Fruit fly (Drosophila melanogaster): ENCODE data around the gene aspr.

aspr gene

DNA sequence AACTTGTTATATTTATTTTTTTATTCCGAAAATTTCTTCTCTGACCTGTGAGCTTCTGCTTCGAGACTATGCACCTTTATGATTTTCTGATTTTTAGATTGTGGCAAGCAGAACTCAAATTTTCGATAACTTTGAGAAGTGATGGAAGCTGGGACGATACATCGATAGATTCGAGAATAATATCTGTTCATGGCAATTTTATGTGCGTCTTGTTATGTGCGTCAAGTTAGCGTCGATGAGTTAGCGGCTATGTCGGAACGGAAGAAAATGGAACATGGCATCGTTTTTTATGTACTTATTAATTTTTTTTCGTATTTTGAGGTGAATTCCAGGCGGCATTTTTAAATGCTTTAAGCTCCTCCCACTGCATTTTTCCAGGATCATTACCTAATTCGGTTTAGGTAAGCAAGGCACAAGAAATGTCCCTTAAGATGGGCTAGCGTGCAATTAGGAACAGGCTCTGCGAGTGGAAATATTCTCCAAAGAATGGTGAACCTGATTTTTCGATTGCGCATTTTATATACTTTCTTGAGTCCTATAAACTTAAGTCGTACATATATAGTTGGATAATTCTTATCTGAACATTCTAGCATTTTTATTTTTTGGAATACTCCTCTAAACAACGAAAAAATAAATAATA, 18.0 kb downstream of the aspr start, which contains the start of gene Phf7 (continued):
- no peak for TF ChIP-seq lab (GFP tag; optimal IDR thresholded peaks at IDR 0.05)
- no peak for TF ChIP-seq CG4360 (GFP tag; IDR thresholded peaks at IDR 0.05)
- TF ChIP-seq CG4730 (GFP tag; IDR thresholded peaks at IDR 0.05) = no peak
- TF ChIP-seq CG13296 (GFP tag; optimal IDR thresholded peaks at IDR 0.05) = no peak
- no peak for TF ChIP-seq B-H2 (GFP tag; optimal IDR thresholded peaks at IDR 0.05)
- peak; percentile 65; the same call in 1 of the 3 replicates for TF ChIP-seq mld (GFP tag; IDR thresholded peaks at IDR 0.05; ENCODE audit: partially characterized antibody)
- TF ChIP-seq CG30431 (GFP tag; optimal IDR thresholded peaks at IDR 0.05) = no peak
- TF ChIP-seq E2f2 (GFP tag; IDR thresholded peaks at IDR 0.05) = peak; percentile 79
- TF ChIP-seq lbe (GFP tag; optimal IDR thresholded peaks at IDR 0.05) = no peak
- no peak for TF ChIP-seq Hmx (GFP tag; optimal IDR thresholded peaks at IDR 0.05)
- no peak for TF ChIP-seq CG10959 (GFP tag; IDR thresholded peaks at IDR 0.05)
- no peak for TF ChIP-seq Dbx (GFP tag; IDR thresholded peaks at IDR 0.05)
- TF ChIP-seq ham (GFP tag; IDR thresholded peaks at IDR 0.05) = no peak
- TF ChIP-seq inv (GFP tag; IDR thresholded peaks at IDR 0.05; ENCODE audit: partially characterized antibody) = peak; percentile 78
- peak; percentile 65 for TF ChIP-seq hb (GFP tag; IDR thresholded peaks at IDR 0.05; ENCODE audit: partially characterized antibody)
- TF ChIP-seq Rfx (GFP tag; IDR thresholded peaks at IDR 0.05) = peak; percentile 15; the same call in 1 of the 2 replicates
- TF ChIP-seq gcm2 (GFP tag; optimal IDR thresholded peaks at IDR 0.05) = no peak
- TF ChIP-seq Dip3 (GFP tag; optimal IDR thresholded peaks at IDR 0.05) = no peak
- TF ChIP-seq CG17829 (tag; optimal IDR thresholded peaks at IDR 0.05) = peak; percentile 14
- no peak for TF ChIP-seq CTCF (GFP tag; optimal IDR thresholded peaks at IDR 0.05)
- no peak for TF ChIP-seq sim (GFP tag; IDR thresholded peaks at IDR 0.05)
- TF ChIP-seq Mrtf (GFP tag; IDR thresholded peaks at IDR 0.05) = no peak
- peak; percentile 86 for TF ChIP-seq Bgb (GFP tag; IDR thresholded peaks at IDR 0.05; ENCODE audit: partially characterized antibody)
- TF ChIP-seq ind (GFP tag; optimal IDR thresholded peaks at IDR 0.05) = no peak
- TF ChIP-seq sd (tag; optimal IDR thresholded peaks at IDR 0.05) = no peak
- no peak for TF ChIP-seq CG1647 (GFP tag; optimal IDR thresholded peaks at IDR 0.05)
- no peak for TF ChIP-seq maf-S (GFP tag; optimal IDR thresholded peaks at IDR 0.05)
- TF ChIP-seq CG13287 (GFP tag; IDR thresholded peaks at IDR 0.05; ENCODE audit: partially characterized antibody) = peak; percentile 77
- TF ChIP-seq Sry-δ (GFP tag; optimal IDR thresholded peaks at IDR 0.05) = peak; percentile 94
- TF ChIP-seq D19B (GFP tag; optimal IDR thresholded peaks at IDR 0.05) = no peak
- TF ChIP-seq CG2678 (tag; optimal IDR thresholded peaks at IDR 0.05) = no peak
- TF ChIP-seq zfh2 (GFP tag; optimal IDR thresholded peaks at IDR 0.05) = no peak
- TF ChIP-seq sisA (GFP tag; IDR thresholded peaks at IDR 0.05) = no peak
- TF ChIP-seq tna (GFP tag; IDR thresholded peaks at IDR 0.05; ENCODE audit: partially characterized antibody) = peak; percentile 48; the same call in 1 of the 2 replicates
- TF ChIP-seq CG1024 (GFP tag; IDR thresholded peaks at IDR 0.05) = peak; percentile 64; the same call in 1 of the 2 replicates
- TF ChIP-seq CG14050 (GFP tag; IDR thresholded peaks at IDR 0.05) = no peak
- TF ChIP-seq bsh (GFP tag; optimal IDR thresholded peaks at IDR 0.05) = no peak
- peak; percentile 59 for TF ChIP-seq ato (GFP tag; IDR thresholded peaks at IDR 0.05; ENCODE audit: partially characterized antibody)
- no peak for TF ChIP-seq CG10274 (GFP tag; optimal IDR thresholded peaks at IDR 0.05)
- TF ChIP-seq Ravus (GFP tag; IDR thresholded peaks at IDR 0.05) = no peak
- no peak for TF ChIP-seq CrebB (tag; optimal IDR thresholded peaks at IDR 0.05)
- no peak for TF ChIP-seq Usf (GFP tag; optimal IDR thresholded peaks at IDR 0.05)
- TF ChIP-seq sqz (GFP tag; optimal IDR thresholded peaks at IDR 0.05) = peak; percentile 62
- TF ChIP-seq CG33213 (GFP tag; optimal IDR thresholded peaks at IDR 0.05) = peak; percentile 52
- TF ChIP-seq corto (GFP tag; optimal IDR thresholded peaks at IDR 0.05) = no peak
- TF ChIP-seq CG10267 (tag; optimal IDR thresholded peaks at IDR 0.05) = peak; percentile 29
- TF ChIP-seq knrl (GFP tag; IDR thresholded peaks at IDR 0.05; ENCODE audit: partially characterized antibody) = peak; percentile 81
- peak; percentile 82 for TF ChIP-seq CG6791 (GFP tag; IDR thresholded peaks at IDR 0.05; ENCODE audit: partially characterized antibody)
- peak; percentile 85 for TF ChIP-seq Abd-B (GFP tag; optimal IDR thresholded peaks at IDR 0.05)
- no peak for TF ChIP-seq CG8944 (GFP tag; optimal IDR thresholded peaks at IDR 0.05)

Measured in whole organism, embryonic.